Fruit fly (Drosophila melanogaster) whole organism, wandering third instar larva: ENCODE results near the gene RPA2.

Source experiments
- GATAd ChIP-seq: sonication (Bioruptor generic); optimal IDR thresholded peaks from 2 replicates; lab custom pipeline; 2016; ENCODE audit warnings: missing biosample characterization, missing genetic modification characterization
- dl ChIP-seq, 2 experiments: fragments of 175-275, 200-275 bp in 1 of 2; fragments of 200-275 bp in 1 of 2; sonication (Bioruptor generic); optimal IDR thresholded peaks; lab custom pipeline; 2018; ENCODE audit warnings: mild to moderate bottlenecking in 2 of 2, missing biosample characterization in 2 of 2, missing genetic modification characterization in 2 of 2, moderate library complexity in 2 of 2; ENCODE audit not compliant: partially characterized antibody in 2 of 2, insufficient read depth in 1 of 2
- ey ChIP-seq: fragments of 200-800 bp; sonication (Bioruptor generic); optimal IDR thresholded peaks from 2 replicates; lab custom pipeline; 2016; ENCODE audit warnings: missing biosample characterization, missing genetic modification characterization
- fru ChIP-seq: fragments of 200-800 bp; sonication (Bioruptor generic); optimal IDR thresholded peaks from 3 replicates; lab custom pipeline; 2016; ENCODE audit warnings: missing biosample characterization, mild to moderate bottlenecking, missing genetic modification characterization
- h ChIP-seq: fragments of 200-800 bp; sonication (Bioruptor generic); optimal IDR thresholded peaks from 3 replicates; lab custom pipeline; 2016; ENCODE audit warnings: missing biosample characterization, mild to moderate bottlenecking, missing genetic modification characterization
- psq ChIP-seq: fragments of 200-800 bp; sonication (Bioruptor generic); optimal IDR thresholded peaks from 3 replicates; lab custom pipeline; 2017; ENCODE audit warnings: missing biosample characterization, mild to moderate bottlenecking, missing genetic modification characterization, moderate library complexity
- usp ChIP-seq: fragments of >200 bp; optimal IDR thresholded peaks from 2 replicates; lab custom pipeline; 2017; ENCODE audit warnings: missing biosample characterization, missing genetic modification characterization

DNA sequence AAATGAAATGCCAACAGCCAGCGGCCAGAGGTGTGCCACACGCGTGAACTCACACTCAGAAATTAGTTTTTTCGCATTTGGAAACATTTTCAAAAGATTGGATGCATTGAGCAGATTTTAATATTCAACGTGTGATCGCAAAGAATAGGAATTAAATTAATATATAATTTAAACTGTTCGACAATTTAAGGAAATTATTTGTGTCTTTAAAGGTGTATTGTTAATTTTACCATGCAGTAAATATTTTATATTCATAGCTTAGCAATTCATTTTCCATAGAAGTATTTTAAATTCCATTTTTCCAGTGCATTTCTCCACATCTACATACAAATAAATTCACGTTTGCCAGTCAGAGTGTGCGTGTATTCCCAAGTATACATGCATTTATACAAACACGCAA is 13.7 kb upstream of the RPA2 start:
- TF ChIP-seq dl (GFP tag; optimal IDR thresholded peaks at IDR 0.05; lab: Kevin White, UChicago; ENCODE audit: insufficient read depth in 1 of 2, partially characterized antibody in 2 of 2) (no peak), h (GFP tag; lab: Kevin White, UChicago) (no peak), fru (GFP tag; lab: Kevin White, UChicago) (no peak), psq (GFP tag; lab: Kevin White, UChicago) (no peak), ey (GFP tag; lab: Kevin White, UChicago) (no peak), usp (GFP tag; lab: Kevin White, UChicago) (no peak), GATAd (GFP tag; lab: Kevin White, UChicago) (no peak)
